Fruit fly (Drosophila melanogaster) whole organism, prepupa: Measurements from ENCODE around the gene CG1575.

ENCODE experiments used
- Blimp-1 ChIP-seq: fragments of 200-800 bp; sonication (Bioruptor generic); optimal IDR thresholded peaks from 3 replicates; lab custom pipeline; 2017; ENCODE audit warnings: missing biosample characterization, missing genetic modification characterization, mild to moderate bottlenecking, moderate library complexity, missing genetic modification reagents
- CG11902 ChIP-seq: fragments of 200-800 bp; sonication (Bioruptor generic); optimal IDR thresholded peaks from 3 replicates; lab custom pipeline; 2016; ENCODE audit warnings: missing biosample characterization, missing genetic modification characterization
- CG15336 ChIP-seq: fragments of 200-800 bp; sonication (Bioruptor generic); IDR thresholded peaks from 2 replicates; pipeline ENCODE4 v1.3.6; 2022; ENCODE audit warnings: missing biosample characterization, missing genetic modification characterization
- Lpt ChIP-seq: fragments of 200-800 bp; sonication (Bioruptor generic); optimal IDR thresholded peaks from 3 replicates; lab custom pipeline; 2016; ENCODE audit warnings: missing biosample characterization, missing genetic modification characterization
- Sox102F ChIP-seq: fragments of 200-800 bp; sonication (Bioruptor generic); optimal IDR thresholded peaks from 2 replicates; lab custom pipeline; 2016; ENCODE audit warnings: missing biosample characterization, mild to moderate bottlenecking, missing genetic modification characterization
- salr ChIP-seq, 2 experiments: fragments of 200-800 bp; sonication (Bioruptor generic); optimal IDR thresholded peaks; 3 replicates each; lab custom pipeline; 2016 to 2018; ENCODE audit warnings: missing biosample characterization in 2 of 2, missing genetic modification characterization in 2 of 2, mild to moderate bottlenecking in 1 of 2

DNA sequence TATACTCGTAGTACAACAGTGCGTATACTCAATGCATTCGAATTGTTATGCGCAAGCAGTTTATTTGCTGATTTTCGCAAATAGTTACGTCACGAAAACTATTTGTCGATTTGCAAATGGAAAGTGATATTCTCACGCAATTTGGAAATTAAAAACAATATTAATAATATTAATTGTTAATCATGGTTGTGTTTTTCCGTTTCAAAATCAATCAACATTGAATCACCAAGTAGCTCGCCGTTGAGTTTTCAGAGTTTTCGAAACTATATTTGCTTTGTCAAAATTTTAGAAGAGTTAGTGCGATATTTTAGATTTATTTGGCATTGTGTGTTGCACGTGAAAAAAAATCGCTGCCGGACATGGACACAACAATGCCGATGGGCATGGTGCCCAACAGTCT, 42.9 kb downstream of the CG1575 start, which contains the start of gene CG15337:
- TF ChIP-seq salr (GFP tag; optimal IDR thresholded peaks at IDR 0.05; lab: Kevin White, UChicago) = no peak
- no peak for TF ChIP-seq CG15336 (GFP tag; lab: Robert Waterston, UW)
- no peak for TF ChIP-seq Lpt (GFP tag; lab: Kevin White, UChicago)
- no peak for TF ChIP-seq CG11902 (GFP tag; lab: Kevin White, UChicago)
- no peak for TF ChIP-seq Blimp-1 (GFP tag; lab: Kevin White, UChicago)
- no peak for TF ChIP-seq Sox102F (GFP tag; lab: Kevin White, UChicago)
